Fruit fly (Drosophila melanogaster) whole organism, adult: Measurements from ENCODE around the gene HP5.

ENCODE experiments used
- CG33017 ChIP-seq: fragments of 200-800 bp; sonication (Bioruptor generic); optimal IDR thresholded peaks from 2 replicates; lab custom pipeline; 2018; ENCODE audit warnings: missing biosample characterization, mild to moderate bottlenecking, missing genetic modification characterization, moderate library complexity
- Crg-1 ChIP-seq: fragments of 200-800 bp; sonication (Bioruptor generic); optimal IDR thresholded peaks from 2 replicates; lab custom pipeline; 2016; ENCODE audit warnings: missing biosample characterization, missing genetic modification characterization
- Hr96 ChIP-seq: fragments of 200-800 bp; sonication (Bioruptor generic); optimal IDR thresholded peaks from 2 replicates; lab custom pipeline; 2016; ENCODE audit warnings: missing biosample characterization, missing genetic modification characterization
- bab1 ChIP-seq: fragments of 200-800 bp; sonication (Bioruptor generic); optimal IDR thresholded peaks from 3 replicates; lab custom pipeline; 2019; ENCODE audit warnings: missing biosample characterization, mild to moderate bottlenecking, missing genetic modification characterization, moderate library complexity
- kay ChIP-seq: fragments of 200-800 bp; sonication (Bioruptor generic); peaks from one replicate; lab custom pipeline; 2016; ENCODE audit warnings: missing biosample characterization, missing genetic modification characterization, borderline replicate concordance
- pad ChIP-seq: fragments of 200-800 bp; sonication (Bioruptor generic); optimal IDR thresholded peaks from 3 replicates; lab custom pipeline; 2017; ENCODE audit warnings: missing biosample characterization, missing genetic modification characterization, mild to moderate bottlenecking, moderate library complexity, missing genetic modification reagents

- TF ChIP-seq kay (no peak), bab1 (GFP tag; lab: Kevin White, UChicago) (no peak), Crg-1 (GFP tag; lab: Kevin White, UChicago) (no peak), CG33017 (no peak), Hr96 (GFP tag; lab: Kevin White, UChicago) (no peak), pad (no peak)
Observed at dm6 chrX:11453638-11454037, 948 bp upstream of the HP5 start.
